Fruit fly (Drosophila melanogaster) whole organism, larva: ENCODE measurements around the gene CG6470.

Experiments used
- noc ChIP-seq: fragments of 200-800 bp; sonication (Bioruptor generic); optimal IDR thresholded peaks from 3 replicates; lab custom pipeline; 2019; ENCODE audit warnings: missing biosample characterization, mild to moderate bottlenecking, missing genetic modification characterization, moderate library complexity

The CG6470 gene

dm6 chrX:18528166-18528733 lies 13.6 kb upstream of the CG6470 start, which contains the start of the genes CG15042 and CG15047:
TSS of gene CG15042 (minus strand) at chrX:18528266.
TSS of gene CG15047 (plus strand) at chrX:18528683.
- no peak for TF ChIP-seq noc

dm6 chrX:18524594-18525266 lies 10.1 kb upstream of the CG6470 start:
- no peak for TF ChIP-seq noc

dm6 chrX:18523146-18523812 lies 8.6 kb upstream of the CG6470 start:
- TF ChIP-seq noc = no peak

- no peak for TF ChIP-seq noc
Observed at dm6 chrX:18522395-18523104, 7.9 kb upstream of the CG6470 start, which contains the start of gene CG6481. TSS of gene CG6481 (minus strand) at chrX:18522445.

- no peak for TF ChIP-seq noc
Observed at dm6 chrX:18520360-18520759, 5.7 kb upstream of the CG6470 start.

- no peak for TF ChIP-seq noc
Observed at dm6 chrX:18517415-18517814, 2.7 kb upstream of the CG6470 start.

- no peak for TF ChIP-seq noc
Observed at dm6 chrX:18515988-18516541, 1.4 kb upstream of the CG6470 start.

- no peak for TF ChIP-seq noc
Observed at dm6 chrX:18515205-18515921, 696 bp upstream of the CG6470 start, which contains the start of the genes Bx and HisRS. TSS of gene Bx (plus strand) at chrX:18515428. TSS of gene HisRS (plus strand) at chrX:18515428.

dm6 chrX:18512271-18512679 lies 2.4 kb downstream of the CG6470 start, which contains the start of gene Ggt-1:
TSS of gene Ggt-1 (minus strand) at chrX:18512521.
- TF ChIP-seq noc = no peak

- no peak for TF ChIP-seq noc
Observed at dm6 chrX:18510884-18511283, 3.8 kb downstream of the CG6470 start.

- no peak for TF ChIP-seq noc
Observed at dm6 chrX:18509430-18509829, 5.2 kb downstream of the CG6470 start.

dm6 chrX:18508565-18508964 lies 6.1 kb downstream of the CG6470 start:
- TF ChIP-seq noc = no peak

- TF ChIP-seq noc = no peak
Observed at dm6 chrX:18506639-18507528, 7.8 kb downstream of the CG6470 start.

- no peak for TF ChIP-seq noc
Observed at dm6 chrX:18504948-18505597, 9.6 kb downstream of the CG6470 start, which contains the start of gene Wnt5. TSS of gene Wnt5 (minus strand) at chrX:18505405.
